Fruit fly (Drosophila melanogaster) whole organism: ENCODE data around the gene CG6923.

Source experiments
- CG8478 ChIP-seq: fragments of >200 bp; optimal IDR thresholded peaks from 2 replicates; lab custom pipeline; 2018; ENCODE audit warnings: inconsistent platforms
- psq ChIP-seq: fragments of >200 bp; optimal IDR thresholded peaks from 2 replicates; lab custom pipeline; 2017

DNA sequence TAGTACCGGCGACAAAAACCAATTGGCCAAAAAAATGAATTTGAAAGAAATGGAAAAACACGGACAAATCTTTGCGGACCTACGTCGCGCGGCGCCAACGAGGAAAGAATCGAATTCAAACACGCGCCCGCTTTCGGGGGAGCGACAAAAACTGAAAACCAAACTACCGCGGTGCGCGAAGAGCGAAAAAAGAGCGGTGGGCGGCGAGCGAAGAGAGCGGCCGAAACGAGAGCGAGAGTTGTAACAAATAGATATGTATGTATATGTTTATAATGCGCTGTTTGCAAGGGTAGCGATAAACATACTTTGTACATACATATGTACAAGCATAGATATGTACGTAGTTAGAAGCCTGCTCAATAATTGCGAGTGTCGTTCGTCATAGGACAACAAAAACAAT lies 10.1 kb upstream of the CG6923 start:
- TF ChIP-seq psq (no peak), CG8478 (lab: Kevin White, UChicago) (no peak)
